Fruit fly (Drosophila melanogaster) whole organism, embryonic: ENCODE data around the gene TyrRS.

Experiments used
- ATbp ChIP-seq: fragments of 200-800 bp; sonication (Bioruptor generic); optimal IDR thresholded peaks from 2 replicates; lab custom pipeline; 2017; ENCODE audit warnings: missing biosample characterization, mild to moderate bottlenecking, missing genetic modification characterization, missing genetic modification reagents
- Asciz ChIP-seq: fragments of 200-800 bp; sonication (Bioruptor generic); optimal IDR thresholded peaks from 2 replicates; lab custom pipeline; 2017; ENCODE audit warnings: missing biosample characterization, mild to moderate bottlenecking, missing genetic modification characterization, missing genetic modification reagents
- Atf-2 ChIP-seq: fragments of 200-800 bp; sonication (Bioruptor generic); optimal IDR thresholded peaks from 2 replicates; lab custom pipeline; 2016; ENCODE audit warnings: missing biosample characterization, missing genetic modification characterization
- B-H1 ChIP-seq: fragments of 200-800 bp; sonication (Bioruptor generic); IDR thresholded peaks from 3 replicates; pipeline ENCODE4 v1.3.6; 2022; ENCODE audit warnings: missing biosample characterization, missing genetic modification characterization
- Bgb ChIP-seq: fragments of 200-800 bp; sonication (Bioruptor generic); IDR thresholded peaks from 2 replicates; pipeline ENCODE4 v1.3.6; 2022; ENCODE audit warnings: missing biosample characterization, missing genetic modification characterization; ENCODE audit not compliant: partially characterized antibody
- BtbVII ChIP-seq: fragments of 200-800 bp; sonication (Bioruptor generic); optimal IDR thresholded peaks from 3 replicates; lab custom pipeline; 2017; ENCODE audit warnings: missing biosample characterization, mild to moderate bottlenecking, missing genetic modification characterization
- CG10431 ChIP-seq: fragments of 200-800 bp; sonication (Bioruptor generic); optimal IDR thresholded peaks from 3 replicates; lab custom pipeline; 2018; ENCODE audit warnings: missing biosample characterization, mild to moderate bottlenecking, missing genetic modification characterization
- CG11456 ChIP-seq: fragments of 200-800 bp; sonication (Bioruptor generic); IDR thresholded peaks from 3 replicates; pipeline ENCODE4 v1.3.6; 2022; ENCODE audit warnings: missing biosample characterization, missing genetic modification characterization
- CG11723 ChIP-seq: fragments of 200-800 bp; sonication (Bioruptor generic); optimal IDR thresholded peaks from 2 replicates; lab custom pipeline; 2017; ENCODE audit warnings: missing biosample characterization, mild to moderate bottlenecking, missing genetic modification characterization
- CG12236 ChIP-seq: fragments of 200-800 bp; sonication (Bioruptor generic); optimal IDR thresholded peaks from 2 replicates; lab custom pipeline; 2016; ENCODE audit warnings: missing biosample characterization, missing genetic modification characterization
- CG14710 ChIP-seq: fragments of 200-800 bp; sonication (Bioruptor generic); optimal IDR thresholded peaks from 3 replicates; lab custom pipeline; 2019; ENCODE audit warnings: missing biosample characterization, mild to moderate bottlenecking, missing genetic modification characterization, moderate library complexity
- CG17186 ChIP-seq: fragments of 200-800 bp; sonication (Bioruptor generic); optimal IDR thresholded peaks from 3 replicates; lab custom pipeline; 2017; ENCODE audit warnings: missing biosample characterization, missing genetic modification reagents, missing genetic modification characterization
- CG2116 ChIP-seq: fragments of 200-800 bp; sonication (Bioruptor generic); optimal IDR thresholded peaks from 3 replicates; lab custom pipeline; 2018; ENCODE audit warnings: missing biosample characterization, mild to moderate bottlenecking, missing genetic modification characterization
- CG32532 ChIP-seq: fragments of 200-800 bp; sonication (Bioruptor generic); IDR thresholded peaks from 2 replicates; pipeline ENCODE4 v1.3.6; 2022; ENCODE audit warnings: missing biosample characterization, missing genetic modification characterization
- CG34422 ChIP-seq: fragments of 200-800 bp; sonication (Bioruptor generic); IDR thresholded peaks from 3 replicates; pipeline ENCODE4 v1.3.6; 2022; ENCODE audit warnings: missing biosample characterization, missing genetic modification characterization
- CG4424 ChIP-seq: fragments of 200-800 bp; sonication (Bioruptor generic); optimal IDR thresholded peaks from 3 replicates; lab custom pipeline; 2016; ENCODE audit warnings: missing biosample characterization, missing genetic modification characterization
- CG4617 ChIP-seq: fragments of 200-800 bp; sonication (Bioruptor generic); optimal IDR thresholded peaks from 3 replicates; lab custom pipeline; 2016; ENCODE audit warnings: missing biosample characterization, missing genetic modification characterization, borderline replicate concordance
- CG6254 ChIP-seq: fragments of 200-800 bp; sonication (Bioruptor generic); optimal IDR thresholded peaks from 3 replicates; lab custom pipeline; 2017; ENCODE audit warnings: mild to moderate bottlenecking, missing biosample characterization, missing genetic modification reagents, missing genetic modification characterization
- CG7987 ChIP-seq: fragments of 200-800 bp; sonication (Bioruptor generic); optimal IDR thresholded peaks from 2 replicates; lab custom pipeline; 2018; ENCODE audit warnings: missing biosample characterization, mild to moderate bottlenecking, missing genetic modification characterization, moderate library complexity
- CG9215 ChIP-seq: fragments of 200-800 bp; sonication (Bioruptor generic); IDR thresholded peaks from 2 replicates; pipeline ENCODE4 v1.3.6; 2022; ENCODE audit warnings: missing biosample characterization, missing genetic modification characterization
- Dek ChIP-seq: fragments of 200-800 bp; sonication (Bioruptor generic); optimal IDR thresholded peaks from 3 replicates; lab custom pipeline; 2019; ENCODE audit warnings: missing biosample characterization, mild to moderate bottlenecking, missing genetic modification characterization, moderate library complexity
- E2f1 ChIP-seq: fragments of 200-800 bp; sonication (Bioruptor generic); IDR thresholded peaks from 2 replicates; pipeline ENCODE4 v1.3.6; 2022; ENCODE audit warnings: missing biosample characterization, missing genetic modification characterization
- H2.0 ChIP-seq: fragments of 200-800 bp; sonication (Bioruptor generic); IDR thresholded peaks from 2 replicates; pipeline ENCODE4 v1.3.6; 2022; ENCODE audit warnings: missing biosample characterization, missing genetic modification characterization
- Hey ChIP-seq: fragments of 200-800 bp; sonication (Bioruptor generic); optimal IDR thresholded peaks from 3 replicates; lab custom pipeline; 2018; ENCODE audit warnings: missing biosample characterization, mild to moderate bottlenecking, missing genetic modification characterization
- Hr51 ChIP-seq, 2 experiments: fragments of 200-800 bp; sonication (Bioruptor generic); optimal IDR thresholded peaks; 2 replicates in 1 of 2; 3 replicates in 1 of 2; lab custom pipeline; 2016 to 2018; ENCODE audit warnings: missing biosample characterization in 2 of 2, missing genetic modification characterization in 2 of 2, mild to moderate bottlenecking in 1 of 2, moderate library complexity in 1 of 2
- Hr78 ChIP-seq, 2 experiments: fragments of 200-800 bp in 1 of 2; fragments of >200 bp in 1 of 2; sonication (Bioruptor generic) in 1 of 2; optimal IDR thresholded peaks; 2 replicates each; lab custom pipeline; 2017 to 2019; ENCODE audit warnings: missing biosample characterization in 2 of 2, missing genetic modification characterization in 2 of 2, mild to moderate bottlenecking in 1 of 2, moderate library complexity in 1 of 2
- Lhr ChIP-seq: fragments of 200-800 bp; sonication (Bioruptor generic); optimal IDR thresholded peaks from 3 replicates; lab custom pipeline; 2017; ENCODE audit warnings: mild to moderate bottlenecking, missing biosample characterization, missing genetic modification reagents, missing genetic modification characterization
- Mad ChIP-seq: fragments of 200-800 bp; sonication (Bioruptor generic); optimal IDR thresholded peaks from 2 replicates; lab custom pipeline; 2016; ENCODE audit warnings: missing biosample characterization, missing genetic modification characterization
- Pdp1 ChIP-seq, 2 experiments: fragments of 200-800 bp; sonication (Bioruptor generic); optimal IDR thresholded peaks; 3 replicates each; lab custom pipeline; 2016; ENCODE audit warnings: missing biosample characterization in 2 of 2, missing genetic modification characterization in 2 of 2, mild to moderate bottlenecking in 1 of 2, moderate library complexity in 1 of 2
- Sin3A ChIP-seq: fragments of >200 bp; optimal IDR thresholded peaks from 2 replicates; lab custom pipeline; 2018
- Tbp ChIP-seq: fragments of >200 bp; optimal IDR thresholded peaks from 2 replicates; lab custom pipeline; 2018; ENCODE audit warnings: missing biosample characterization, missing genetic modification characterization
- Xbp1 ChIP-seq: fragments of 200-800 bp; sonication (Bioruptor generic); optimal IDR thresholded peaks from 3 replicates; lab custom pipeline; 2016; ENCODE audit warnings: missing biosample characterization, mild to moderate bottlenecking, missing genetic modification characterization
- bbx ChIP-seq: fragments of 200-800 bp; sonication (Bioruptor generic); IDR thresholded peaks from 2 replicates; pipeline ENCODE4 v1.3.6; 2022; ENCODE audit warnings: missing biosample characterization, missing genetic modification characterization; ENCODE audit not compliant: partially characterized antibody
- bsh ChIP-seq, 2 experiments: fragments of 200-800 bp; sonication (Bioruptor generic); optimal IDR thresholded peaks; 2 replicates each; lab custom pipeline; 2017 to 2018; ENCODE audit warnings: mild to moderate bottlenecking in 2 of 2, missing biosample characterization in 2 of 2, missing genetic modification characterization in 2 of 2, moderate library complexity in 1 of 2
- cad ChIP-seq: fragments of >200 bp; optimal IDR thresholded peaks from 2 replicates; lab custom pipeline; 2017; ENCODE audit warnings: missing biosample characterization, missing genetic modification characterization
- chn ChIP-seq: fragments of 200-800 bp; sonication (Bioruptor generic); optimal IDR thresholded peaks from 2 replicates; lab custom pipeline; 2016; ENCODE audit warnings: missing biosample characterization, missing genetic modification characterization
- ci ChIP-seq: fragments of 200-800 bp; sonication (Bioruptor generic); IDR thresholded peaks from 3 replicates; pipeline ENCODE4 v1.3.6; 2022; ENCODE audit warnings: missing biosample characterization, missing genetic modification characterization
- crp ChIP-seq, 2 experiments: fragments of 200-800 bp; sonication (Bioruptor generic); optimal IDR thresholded peaks; 2 replicates in 1 of 2; 3 replicates in 1 of 2; lab custom pipeline; 2017; ENCODE audit warnings: missing biosample characterization in 2 of 2, missing genetic modification characterization in 2 of 2, mild to moderate bottlenecking in 1 of 2, moderate library complexity in 1 of 2
- cwo ChIP-seq: fragments of 200-800 bp; sonication (Bioruptor generic); optimal IDR thresholded peaks from 3 replicates; lab custom pipeline; 2017; ENCODE audit warnings: missing biosample characterization, missing genetic modification characterization, mild to moderate bottlenecking, moderate library complexity, missing genetic modification reagents
- da ChIP-seq: fragments of 200-800 bp; sonication (Bioruptor generic); optimal IDR thresholded peaks from 2 replicates; lab custom pipeline; 2016; ENCODE audit warnings: missing biosample characterization, missing genetic modification characterization
- esg ChIP-seq: fragments of 200-800 bp; sonication (Bioruptor generic); conservative IDR thresholded peaks from 2 replicates; pipeline ENCODE4 v1.3.6; 2022; ENCODE audit warnings: missing biosample characterization, missing genetic modification characterization
- ewg ChIP-seq: fragments of 200-800 bp; sonication (Bioruptor generic); optimal IDR thresholded peaks from 3 replicates; lab custom pipeline; 2017; ENCODE audit warnings: mild to moderate bottlenecking, missing biosample characterization, missing genetic modification reagents, missing genetic modification characterization
- ham ChIP-seq: fragments of 200-800 bp; sonication (Bioruptor generic); IDR thresholded peaks from 2 replicates; pipeline ENCODE4 v1.3.6; 2022; ENCODE audit warnings: missing biosample characterization, missing genetic modification characterization
- lbe ChIP-seq: fragments of 200-800 bp; sonication (Bioruptor generic); optimal IDR thresholded peaks from 2 replicates; lab custom pipeline; 2016; ENCODE audit warnings: missing biosample characterization, mild to moderate bottlenecking, missing genetic modification characterization
- lov ChIP-seq, 2 experiments: fragments of 200-800 bp in 1 of 2; fragments of >200 bp in 1 of 2; sonication (Bioruptor generic) in 1 of 2; IDR thresholded peaks in 1 of 2; optimal IDR thresholded peaks in 1 of 2; 2 replicates in 1 of 2; 3 replicates in 1 of 2; pipeline versions ENCODE4 v1.3.6 to Lab custom; 2017 to 2022; ENCODE audit warnings: missing biosample characterization in 1 of 2, missing genetic modification characterization in 1 of 2
- luna ChIP-seq: fragments of 200-800 bp; sonication (Bioruptor generic); optimal IDR thresholded peaks from 2 replicates; lab custom pipeline; 2016; ENCODE audit warnings: missing biosample characterization, missing genetic modification characterization
- p53 ChIP-seq: fragments of 200-800 bp; sonication (Bioruptor generic); optimal IDR thresholded peaks from 2 replicates; lab custom pipeline; 2016; ENCODE audit warnings: missing biosample characterization, missing genetic modification characterization
- sqz ChIP-seq: fragments of 200-800 bp; sonication (Bioruptor generic); optimal IDR thresholded peaks from 3 replicates; lab custom pipeline; 2018; ENCODE audit warnings: missing biosample characterization, mild to moderate bottlenecking, missing genetic modification characterization
- sug ChIP-seq: fragments of 200-800 bp; optimal IDR thresholded peaks from 2 replicates; lab custom pipeline; 2019; ENCODE audit warnings: missing biosample characterization, mild to moderate bottlenecking, missing genetic modification characterization, moderate library complexity

TyrRS gene

DNA sequence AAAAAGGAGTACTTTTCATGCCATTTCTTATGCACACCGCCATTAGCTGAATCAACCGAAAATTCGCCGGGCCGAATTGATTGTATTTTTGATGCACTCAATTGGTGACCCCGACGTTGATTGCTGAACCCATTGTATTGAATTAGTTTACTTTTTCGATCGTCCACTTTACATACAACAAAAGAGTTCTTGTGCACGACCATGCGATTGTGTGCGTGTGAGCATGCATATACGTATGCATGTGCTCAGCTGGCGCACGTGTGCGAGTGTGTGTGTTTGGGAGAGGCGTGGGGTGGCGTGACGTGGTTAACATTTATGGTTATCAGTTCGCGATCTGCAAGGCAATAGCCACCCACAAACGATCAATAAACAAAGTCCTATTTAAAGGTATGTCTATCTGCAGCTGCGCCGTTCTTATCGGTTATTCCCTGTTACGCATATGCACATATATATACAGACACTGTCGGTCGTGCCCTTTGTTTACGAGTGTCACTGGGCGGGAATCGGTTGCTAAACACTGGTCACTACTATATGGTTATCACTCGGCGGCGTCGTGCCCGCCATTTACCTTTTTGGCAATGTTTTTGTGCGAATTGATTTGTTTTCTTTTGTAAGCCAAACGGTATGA is 33.7 kb downstream of the TyrRS start (continued):
- TF ChIP-seq CG11723 (GFP tag; lab: Kevin White, UChicago) (no peak), CG4617 (GFP tag; lab: Kevin White, UChicago) (peak; percentile 30), CG12236 (GFP tag; lab: Kevin White, UChicago) (peak; percentile 8), CG10431 (GFP tag; lab: Kevin White, UChicago) (no peak), Hr51 (GFP tag; optimal IDR thresholded peaks at IDR 0.05; lab: Kevin White, UChicago) (no peak), chn (GFP tag; lab: Kevin White, UChicago) (no peak), BtbVII (GFP tag; lab: Kevin White, UChicago) (no peak), cwo (GFP tag; lab: Kevin White, UChicago) (peak; percentile 48), Tbp (GFP tag; lab: Kevin White, UChicago) (no peak), B-H1 (GFP tag; lab: Robert Waterston, UW) (no peak), CG9215 (GFP tag; lab: Robert Waterston, UW) (no peak), CG34422 (GFP tag; lab: Robert Waterston, UW) (no peak), crp (GFP tag; optimal IDR thresholded peaks at IDR 0.05; lab: Kevin White, UChicago) (peak in 1 of 2 experiments; percentile 65), CG32532 (0 out of 2 replicates have a peak, but pooled peaks have one; percentile 10), lbe (GFP tag; lab: Kevin White, UChicago) (peak; percentile 23), H2.0 (GFP tag; lab: Robert Waterston, UW) (no peak), Mad (GFP tag; lab: Kevin White, UChicago) (no peak), Atf-2 (GFP tag; lab: Kevin White, UChicago) (no peak), E2f1 (GFP tag; lab: Robert Waterston, UW) (no peak), sqz (GFP tag; lab: Kevin White, UChicago) (no peak), esg (GFP tag; lab: Robert Waterston, UW) (no peak), Pdp1 (GFP tag; optimal IDR thresholded peaks at IDR 0.05; lab: Kevin White, UChicago) (peak in 1 of 2 experiments; percentile 35), Hr78 (GFP tag; optimal IDR thresholded peaks at IDR 0.05; lab: Kevin White, UChicago) (peak in 1 of 2 experiments; percentile 86), Xbp1 (GFP tag; lab: Kevin White, UChicago) (peak; percentile 20), p53 (GFP tag; lab: Kevin White, UChicago) (no peak), Lhr (GFP tag; lab: Kevin White, UChicago) (no peak), cad (GFP tag; lab: Kevin White, UChicago) (no peak), ci (GFP tag; lab: Robert Waterston, UW) (no peak), ham (GFP tag; lab: Robert Waterston, UW) (no peak), ATbp (GFP tag; lab: Kevin White, UChicago) (no peak), CG17186 (GFP tag; lab: Kevin White, UChicago) (no peak), ewg (GFP tag; lab: Kevin White, UChicago) (no peak), bbx (GFP tag; lab: Robert Waterston, UW) (no peak), CG6254 (GFP tag; lab: Kevin White, UChicago) (peak; percentile 5), Sin3A (lab: Kevin White, UChicago) (peak; percentile 3), luna (GFP tag; lab: Kevin White, UChicago) (no peak), sug (tag; lab: Kevin White, UChicago) (peak; percentile 67), Asciz (no peak), Hey (no peak), CG2116 (GFP tag; lab: Kevin White, UChicago) (no peak), lov (optimal IDR thresholded peaks at IDR 0.05; lab: Kevin White, UChicago) (no peak), lov (GFP tag; IDR thresholded peaks at IDR 0.05; lab: Robert Waterston, UW) (0 out of 3 replicates have a peak, but pooled peaks have one; percentile 52), CG11456 (GFP tag; lab: Robert Waterston, UW) (no peak), CG7987 (peak; percentile 67), CG14710 (tag; lab: Kevin White, UChicago) (no peak), da (GFP tag; lab: Kevin White, UChicago) (no peak), Bgb (GFP tag; lab: Robert Waterston, UW) (peak; percentile 48; the same call in 1 of the 2 replicates), CG4424 (GFP tag; lab: Kevin White, UChicago) (no peak), bsh (GFP tag; optimal IDR thresholded peaks at IDR 0.05; lab: Kevin White, UChicago) (peak in 1 of 2 experiments; percentile 39), Dek (tag; lab: Kevin White, UChicago) (no peak)
